Fruit fly (Drosophila melanogaster) whole organism, wandering third instar larva: ENCODE results near the gene TTLL1B.

ENCODE experiments used
- GATAd ChIP-seq: sonication (Bioruptor generic); optimal IDR thresholded peaks from 2 replicates; lab custom pipeline; 2016; ENCODE audit warnings: missing biosample characterization, missing genetic modification characterization
- OdsH ChIP-seq: fragments of 200-800 bp; sonication (Bioruptor generic); optimal IDR thresholded peaks from 2 replicates; lab custom pipeline; 2016; ENCODE audit warnings: missing biosample characterization, mild to moderate bottlenecking, missing genetic modification characterization
- foxo ChIP-seq, 2 experiments: fragments of 200-800 bp; sonication (Bioruptor generic); optimal IDR thresholded peaks; 2 replicates in 1 of 2; 3 replicates in 1 of 2; lab custom pipeline; 2016 to 2017; ENCODE audit warnings: missing biosample characterization in 2 of 2, missing genetic modification characterization in 2 of 2
- jim ChIP-seq: fragments of 175-275, 200-325 bp; sonication (Bioruptor generic); optimal IDR thresholded peaks from 2 replicates; lab custom pipeline; 2016; ENCODE audit warnings: missing biosample characterization, mild to moderate bottlenecking, missing genetic modification characterization
- pan ChIP-seq: fragments of >200 bp; optimal IDR thresholded peaks from 2 replicates; lab custom pipeline; 2017
- psq ChIP-seq: fragments of 200-800 bp; sonication (Bioruptor generic); optimal IDR thresholded peaks from 3 replicates; lab custom pipeline; 2017; ENCODE audit warnings: missing biosample characterization, mild to moderate bottlenecking, missing genetic modification characterization, moderate library complexity

dm6 chr3L:4625387-4626386 lies 22.4 kb upstream of the TTLL1B start, which contains the start of gene Src64B:
- TF ChIP-seq GATAd (no peak), pan (no peak), jim (GFP tag; lab: Kevin White, UChicago) (no peak), psq (peak; percentile 95), foxo (GFP tag; optimal IDR thresholded peaks at IDR 0.05; lab: Kevin White, UChicago) (peak in 1 of 2 experiments; percentile 4), OdsH (GFP tag; lab: Kevin White, UChicago) (no peak)
